Worm (Caenorhabditis elegans): ENCODE measurements around the gene srz-70.

DNA sequence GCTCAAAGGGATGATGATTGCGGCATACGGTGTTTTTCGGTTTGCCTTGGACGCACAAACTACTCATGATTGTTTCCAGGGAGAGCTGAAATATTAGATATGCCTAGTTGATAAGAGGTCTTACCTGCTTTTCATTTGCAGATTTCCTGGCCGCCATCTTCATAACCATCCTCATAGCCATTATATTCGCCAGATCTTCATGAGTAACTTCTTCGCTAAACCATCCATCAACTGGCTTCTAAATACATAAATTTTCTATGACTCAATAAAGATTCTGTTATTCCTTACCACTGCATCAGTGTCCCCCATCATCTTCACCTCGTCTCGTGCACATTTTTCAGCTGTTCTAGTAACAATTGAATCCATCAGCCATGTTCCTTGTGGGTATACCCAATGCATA, 36.3 kb downstream of the srz-70 start:
- no peak for TF ChIP-seq tab-1 (GFP tag; IDR thresholded peaks at IDR 0.05)
- no peak for TF ChIP-seq ztf-29 (GFP tag; IDR thresholded peaks at IDR 0.05)
- no peak for TF ChIP-seq flt-1 (GFP tag; IDR thresholded peaks at IDR 0.05)
- TF ChIP-seq cog-1 (tag; optimal IDR thresholded peaks at IDR 0.05): no peak
- no peak for TF ChIP-seq klf-2 (GFP tag; conservative IDR thresholded peaks at IDR 0.05)
- no peak for TF ChIP-seq T22C8.4 (GFP tag; IDR thresholded peaks at IDR 0.05)
- TF ChIP-seq ztf-23 (GFP tag; IDR thresholded peaks at IDR 0.05): no peak
- TF ChIP-seq med-1 (GFP tag; optimal IDR thresholded peaks at IDR 0.05; ENCODE audit: insufficient read depth): no peak
- TF ChIP-seq ref-1 (GFP tag; conservative IDR thresholded peaks at IDR 0.05): no peak
